Fruit fly (Drosophila melanogaster) whole organism: ENCODE data around the gene TwdlX.

ENCODE experiments used
- CG8478 ChIP-seq: fragments of >200 bp; optimal IDR thresholded peaks from 2 replicates; lab custom pipeline; 2018; ENCODE audit warnings: inconsistent platforms
- Dll ChIP-seq: fragments of >200 bp; optimal IDR thresholded peaks from 2 replicates; lab custom pipeline; 2017
- EcR ChIP-seq, 2 experiments: fragments of >200 bp; optimal IDR thresholded peaks; 2 replicates each; lab custom pipeline; 2017; ENCODE audit warnings: missing biosample characterization in 2 of 2, missing genetic modification characterization in 2 of 2, missing genetic modification reagents in 2 of 2
- pan ChIP-seq: fragments of >200 bp; optimal IDR thresholded peaks from 2 replicates; lab custom pipeline; 2017
- psq ChIP-seq: fragments of >200 bp; optimal IDR thresholded peaks from 2 replicates; lab custom pipeline; 2017
- usp ChIP-seq: fragments of >200 bp; optimal IDR thresholded peaks from 2 replicates; lab custom pipeline; 2017; ENCODE audit warnings: missing biosample characterization, missing genetic modification characterization, mixed read lengths

The TwdlX gene

DNA sequence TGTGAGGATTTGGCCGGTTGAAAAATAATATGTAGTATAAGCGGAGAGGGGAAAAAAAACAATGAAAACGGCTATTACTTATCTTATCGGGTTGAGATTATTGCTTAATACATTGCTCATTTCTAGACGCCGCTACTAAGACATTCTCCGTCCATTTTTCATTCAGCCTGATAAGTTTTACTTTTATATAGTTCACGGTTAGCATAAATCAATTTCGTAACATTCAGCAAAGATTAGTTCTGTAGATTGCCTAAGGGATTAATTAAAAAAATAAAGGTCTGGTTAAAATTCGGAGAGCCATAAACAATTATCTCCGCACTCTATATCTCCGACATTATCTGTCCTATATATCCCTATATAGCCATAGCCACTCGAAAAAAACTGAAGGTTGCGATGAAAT lies 16.6 kb downstream of the TwdlX start:
- TF ChIP-seq Dll (lab: Kevin White, UChicago) (no peak), EcR (GFP tag; optimal IDR thresholded peaks at IDR 0.05; lab: Kevin White, UChicago) (no peak), psq (lab: Kevin White, UChicago) (no peak), usp (no peak), pan (lab: Kevin White, UChicago) (no peak), CG8478 (lab: Kevin White, UChicago) (no peak)

DNA sequence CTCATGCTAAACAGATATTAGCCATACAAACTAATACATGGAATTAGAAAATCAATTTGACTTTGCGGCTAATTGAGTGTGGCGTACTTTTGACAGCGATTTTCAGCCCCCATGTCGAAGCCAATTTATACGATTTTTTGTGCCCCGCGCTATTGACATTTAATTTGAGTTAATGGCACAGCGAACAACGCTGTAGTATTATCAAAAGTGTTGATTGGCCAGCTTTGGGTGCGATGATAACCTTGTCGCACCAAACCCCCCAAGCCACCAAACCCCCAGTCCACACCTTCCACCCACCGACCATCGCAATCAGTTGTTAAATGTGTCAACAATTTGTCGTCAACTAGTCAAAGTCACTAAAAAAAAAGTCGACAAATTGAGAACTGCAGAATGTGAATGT lies 18.4 kb downstream of the TwdlX start:
- TF ChIP-seq EcR (GFP tag; optimal IDR thresholded peaks at IDR 0.05; lab: Kevin White, UChicago) (no peak), CG8478 (lab: Kevin White, UChicago) (no peak)

DNA sequence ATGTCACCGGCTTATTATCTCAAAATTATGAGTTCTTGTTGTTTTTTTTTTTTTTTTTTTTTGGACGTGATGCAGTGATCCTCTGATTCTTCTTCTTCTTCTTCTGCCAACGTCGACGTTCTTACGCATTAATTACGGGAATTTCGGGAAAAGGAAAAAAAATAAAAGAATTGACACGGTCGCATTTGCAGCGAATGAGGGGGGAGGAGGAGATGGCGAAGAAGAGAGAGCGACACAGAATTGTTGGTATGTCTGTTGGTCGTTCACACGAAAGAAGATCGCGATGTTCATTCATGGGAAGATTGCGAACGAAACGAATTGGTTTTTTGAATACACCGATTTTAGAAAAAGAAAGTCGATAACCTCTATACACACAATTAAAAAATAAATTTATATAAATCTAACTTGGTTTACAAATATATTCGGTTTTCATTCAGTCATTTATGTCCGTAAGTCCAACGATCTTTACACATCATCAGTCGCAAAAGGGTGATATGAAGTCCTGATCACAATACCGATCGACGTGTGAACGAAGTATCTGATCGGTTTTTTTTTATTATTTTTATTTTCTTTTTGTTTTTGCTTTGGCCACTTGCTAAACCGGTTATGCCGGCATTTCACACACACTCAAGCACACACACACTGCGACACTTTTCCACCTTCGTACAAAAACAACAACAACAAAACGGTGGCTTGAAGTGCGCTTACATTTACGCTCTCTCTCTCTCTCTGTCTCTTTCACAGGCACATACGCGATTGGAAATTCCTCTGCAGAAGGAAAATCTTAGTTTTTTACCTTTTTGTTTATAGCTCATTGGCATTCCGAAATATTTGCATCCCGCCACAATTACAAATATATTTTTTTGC lies 20.1 kb downstream of the TwdlX start:
- TF ChIP-seq pan (lab: Kevin White, UChicago) (no peak), psq (lab: Kevin White, UChicago) (no peak), usp (no peak), CG8478 (lab: Kevin White, UChicago) (no peak), Dll (lab: Kevin White, UChicago) (no peak), EcR (GFP tag; optimal IDR thresholded peaks at IDR 0.05; lab: Kevin White, UChicago) (no peak)

DNA sequence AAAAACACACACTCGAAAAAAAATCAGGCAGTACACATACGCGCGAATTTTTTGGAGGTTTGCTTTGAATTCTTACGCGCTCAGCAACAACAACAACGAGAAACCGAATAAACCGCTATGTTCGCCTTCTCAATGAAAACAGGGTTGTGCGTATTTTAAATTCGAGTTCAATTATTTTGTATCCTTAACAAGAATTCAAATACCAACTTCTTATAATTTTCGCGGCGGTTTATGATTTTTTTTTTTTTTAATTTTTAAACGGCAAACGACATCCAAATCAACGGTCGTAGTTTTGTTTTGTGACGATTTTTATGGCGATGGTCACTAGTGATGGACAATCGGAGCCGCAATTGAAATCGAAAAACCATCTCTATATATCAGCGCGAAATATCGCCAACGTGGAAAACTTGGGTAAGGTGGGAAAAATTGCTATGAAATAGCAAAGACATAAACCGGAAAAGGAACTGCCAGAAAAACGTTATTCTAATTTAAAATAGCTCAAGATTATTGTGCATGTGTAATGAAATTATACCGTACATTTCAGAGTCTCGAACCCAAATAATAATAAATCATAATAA lies 20.8 kb downstream of the TwdlX start, which contains the start of gene goe:
TSS of gene goe (minus strand) at position 332 of the 578 bp plus-strand sequence.
- no peak for TF ChIP-seq Dll (lab: Kevin White, UChicago)
- no peak for TF ChIP-seq usp
- TF ChIP-seq psq (lab: Kevin White, UChicago) = no peak
- no peak for TF ChIP-seq CG8478 (lab: Kevin White, UChicago)
- no peak for TF ChIP-seq EcR (GFP tag; optimal IDR thresholded peaks at IDR 0.05; lab: Kevin White, UChicago)
- no peak for TF ChIP-seq pan (lab: Kevin White, UChicago)

DNA sequence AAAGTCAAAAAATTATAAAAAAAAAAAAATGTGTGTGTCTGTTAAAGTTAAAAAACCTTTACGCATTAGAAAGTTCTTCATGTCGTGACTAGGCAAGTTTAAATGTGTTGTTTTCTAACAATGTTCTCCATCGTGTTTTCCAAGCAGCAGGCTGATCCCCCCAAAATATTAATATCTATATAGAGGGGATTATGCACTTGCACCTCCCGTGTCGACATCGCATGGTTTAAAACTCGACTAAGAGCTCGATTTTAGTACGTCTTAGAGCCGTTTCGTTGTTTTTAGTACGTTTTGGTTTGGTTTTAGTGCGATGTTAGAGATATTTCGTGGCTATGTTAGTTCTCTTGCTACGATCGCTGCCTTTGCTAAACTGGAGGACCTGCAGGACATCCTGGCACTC lies 22.2 kb downstream of the TwdlX start:
- TF ChIP-seq usp (no peak), psq (lab: Kevin White, UChicago) (no peak), pan (lab: Kevin White, UChicago) (no peak), Dll (lab: Kevin White, UChicago) (no peak), EcR (GFP tag; optimal IDR thresholded peaks at IDR 0.05; lab: Kevin White, UChicago) (no peak), CG8478 (lab: Kevin White, UChicago) (no peak)

DNA sequence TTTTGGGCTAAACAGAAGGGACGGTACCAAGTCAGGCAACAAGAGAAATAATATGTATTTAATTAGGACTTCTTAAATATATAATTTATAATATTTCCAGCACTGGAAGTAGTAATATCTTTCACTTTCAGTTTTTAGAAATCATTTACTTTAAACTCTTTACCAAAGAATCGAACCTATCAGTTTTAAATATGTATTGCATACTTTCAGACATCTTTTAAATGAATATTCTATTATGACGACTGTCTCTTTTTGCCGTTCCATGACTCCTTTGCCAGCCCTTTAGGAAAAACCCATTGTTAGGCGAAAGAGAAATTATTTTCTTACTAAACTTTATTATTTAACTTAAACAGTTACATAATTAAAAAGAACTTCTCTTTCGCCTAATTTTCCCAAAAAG lies 26.8 kb downstream of the TwdlX start:
- TF ChIP-seq CG8478 (lab: Kevin White, UChicago) (no peak), usp (no peak), pan (lab: Kevin White, UChicago) (no peak), EcR (GFP tag; optimal IDR thresholded peaks at IDR 0.05; lab: Kevin White, UChicago) (no peak), psq (lab: Kevin White, UChicago) (no peak), Dll (lab: Kevin White, UChicago) (no peak)

DNA sequence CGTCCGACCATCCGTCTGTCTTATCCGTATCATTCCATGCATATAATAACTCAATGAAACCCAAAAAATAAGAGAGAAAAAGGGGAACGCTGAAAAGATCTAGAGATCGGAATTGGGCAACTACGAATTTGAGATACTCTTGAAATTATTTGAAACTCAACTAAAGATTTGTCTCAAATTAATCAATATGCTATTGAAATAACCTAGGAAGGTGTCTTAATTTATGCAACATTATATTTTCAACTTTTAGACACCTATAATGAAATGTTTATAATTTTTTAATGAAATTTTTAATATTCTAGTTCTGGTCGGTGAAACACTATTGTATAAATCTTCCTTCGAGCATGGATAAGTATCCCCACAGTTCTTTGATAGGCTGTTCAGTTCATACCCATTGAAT lies 29.7 kb downstream of the TwdlX start:
- no peak for TF ChIP-seq EcR (GFP tag; optimal IDR thresholded peaks at IDR 0.05; lab: Kevin White, UChicago)
- TF ChIP-seq pan (lab: Kevin White, UChicago) = no peak
- TF ChIP-seq Dll (lab: Kevin White, UChicago) = no peak

DNA sequence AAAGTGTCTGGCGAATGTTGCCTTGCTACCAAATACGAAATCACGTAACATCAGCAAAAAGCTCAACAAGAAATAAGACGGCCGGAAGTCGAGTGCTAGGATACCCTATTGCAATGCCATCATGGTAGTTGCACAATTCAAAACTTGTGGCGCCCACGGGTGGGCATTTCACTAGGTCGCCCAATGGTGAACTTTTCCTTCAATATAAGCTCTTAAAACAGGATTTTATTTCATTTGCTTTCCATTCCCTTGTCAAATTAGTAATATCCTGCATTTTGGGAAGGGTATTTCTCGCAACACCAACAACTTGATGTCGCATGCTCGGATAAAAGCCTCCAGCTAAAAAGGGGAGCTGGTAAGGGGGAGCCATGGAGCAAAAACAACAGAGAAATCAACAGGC lies 30.6 kb downstream of the TwdlX start:
- no peak for TF ChIP-seq psq (lab: Kevin White, UChicago)
- TF ChIP-seq EcR (GFP tag; optimal IDR thresholded peaks at IDR 0.05; lab: Kevin White, UChicago) = no peak
- no peak for TF ChIP-seq CG8478 (lab: Kevin White, UChicago)
- no peak for TF ChIP-seq usp
- no peak for TF ChIP-seq Dll (lab: Kevin White, UChicago)

DNA sequence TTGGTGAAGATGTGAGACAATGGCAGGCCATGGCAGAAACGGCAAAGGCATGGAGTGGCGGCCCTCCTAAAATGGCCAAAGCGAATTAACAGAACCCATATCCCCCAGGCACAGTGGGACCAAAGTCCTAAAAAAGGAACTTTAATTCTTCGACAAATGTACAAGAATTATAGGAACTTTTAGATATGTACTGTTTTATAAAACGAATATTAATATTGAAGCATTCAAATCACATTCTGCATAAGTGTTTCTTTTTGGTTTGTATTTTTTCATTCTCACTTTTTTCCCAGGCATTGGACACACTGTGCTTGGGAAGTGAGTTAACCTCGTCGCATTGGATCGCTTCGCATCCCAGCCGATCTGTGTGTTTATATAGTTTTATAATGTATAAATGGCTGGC lies 34.1 kb downstream of the TwdlX start:
- TF ChIP-seq CG8478 (lab: Kevin White, UChicago) (no peak), EcR (GFP tag; optimal IDR thresholded peaks at IDR 0.05; lab: Kevin White, UChicago) (no peak), psq (lab: Kevin White, UChicago) (no peak), pan (lab: Kevin White, UChicago) (no peak), Dll (lab: Kevin White, UChicago) (no peak), usp (no peak)

DNA sequence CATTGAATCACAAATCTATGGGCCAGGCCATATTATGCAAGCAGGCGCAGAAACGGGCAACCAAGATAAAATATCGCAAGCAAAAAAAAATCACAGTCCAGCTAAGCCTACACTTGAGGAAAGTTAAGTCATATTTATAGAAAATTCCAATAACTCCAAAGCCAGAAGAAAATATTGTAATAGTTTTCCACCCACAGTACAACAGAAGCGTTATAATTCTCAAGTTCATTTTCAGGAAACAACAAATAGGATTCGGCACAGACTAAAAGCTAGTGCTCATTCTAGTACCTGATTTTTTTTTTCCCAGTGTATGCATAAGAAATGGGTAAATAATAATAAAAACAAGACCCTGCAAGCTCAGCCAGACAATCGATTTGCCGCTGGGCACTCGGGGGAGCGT lies 34.9 kb downstream of the TwdlX start:
- TF ChIP-seq CG8478 (lab: Kevin White, UChicago) (no peak), EcR (GFP tag; optimal IDR thresholded peaks at IDR 0.05; lab: Kevin White, UChicago) (no peak), pan (lab: Kevin White, UChicago) (no peak), Dll (lab: Kevin White, UChicago) (no peak), usp (no peak), psq (lab: Kevin White, UChicago) (no peak)

DNA sequence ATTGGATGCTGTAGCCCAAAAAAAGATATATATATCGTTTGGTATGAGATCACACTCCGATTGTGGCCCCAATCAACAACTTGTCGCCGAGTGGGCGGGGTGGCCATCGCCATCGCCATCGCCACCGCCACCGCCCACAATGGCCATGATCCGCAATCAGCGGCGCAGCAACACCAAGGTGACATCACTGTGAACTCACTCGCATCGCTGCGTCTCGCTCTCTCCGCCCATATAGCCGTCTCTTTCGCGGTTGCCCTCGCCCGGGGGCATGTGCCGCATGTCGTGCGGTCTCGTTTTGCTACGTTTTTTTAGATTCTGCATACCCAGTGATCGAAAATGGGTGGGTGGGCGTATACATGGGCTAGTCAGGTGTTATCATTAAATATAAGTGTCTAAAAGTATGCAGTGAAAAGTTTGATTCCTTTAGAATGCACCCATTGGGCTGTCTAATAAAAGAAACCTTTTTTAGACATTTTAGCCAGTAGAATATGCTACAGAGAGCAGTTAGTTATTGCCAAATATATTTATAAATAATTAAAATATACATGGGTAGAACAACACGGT lies 36.1 kb downstream of the TwdlX start:
- TF ChIP-seq pan (lab: Kevin White, UChicago) = no peak
- no peak for TF ChIP-seq usp
- TF ChIP-seq EcR (GFP tag; optimal IDR thresholded peaks at IDR 0.05; lab: Kevin White, UChicago) = no peak
- no peak for TF ChIP-seq psq (lab: Kevin White, UChicago)
- TF ChIP-seq CG8478 (lab: Kevin White, UChicago) = no peak
- no peak for TF ChIP-seq Dll (lab: Kevin White, UChicago)

DNA sequence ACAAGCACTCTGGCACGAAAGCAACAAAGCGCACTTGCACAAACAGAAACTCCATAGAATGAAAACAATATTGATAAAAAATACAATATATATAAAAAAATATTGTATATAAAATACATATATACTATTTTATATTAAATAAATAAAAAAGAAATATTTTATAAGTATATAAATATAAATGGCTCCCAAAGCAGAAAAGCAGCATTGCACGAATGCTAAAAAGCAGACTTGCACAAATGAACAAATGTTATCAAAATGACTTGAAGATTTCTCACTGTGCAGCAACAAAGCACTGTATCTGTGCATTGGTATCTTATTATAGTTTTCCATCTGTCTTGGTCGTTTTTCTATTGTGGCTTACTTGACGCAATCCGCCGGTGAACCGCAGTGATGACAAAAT lies 37.9 kb downstream of the TwdlX start:
- TF ChIP-seq psq (lab: Kevin White, UChicago) (no peak), CG8478 (lab: Kevin White, UChicago) (no peak), EcR (GFP tag; optimal IDR thresholded peaks at IDR 0.05; lab: Kevin White, UChicago) (no peak), pan (lab: Kevin White, UChicago) (no peak), usp (no peak), Dll (lab: Kevin White, UChicago) (no peak)
